Fruit fly (Drosophila melanogaster): ENCODE measurements around the gene Srp19.

DNA sequence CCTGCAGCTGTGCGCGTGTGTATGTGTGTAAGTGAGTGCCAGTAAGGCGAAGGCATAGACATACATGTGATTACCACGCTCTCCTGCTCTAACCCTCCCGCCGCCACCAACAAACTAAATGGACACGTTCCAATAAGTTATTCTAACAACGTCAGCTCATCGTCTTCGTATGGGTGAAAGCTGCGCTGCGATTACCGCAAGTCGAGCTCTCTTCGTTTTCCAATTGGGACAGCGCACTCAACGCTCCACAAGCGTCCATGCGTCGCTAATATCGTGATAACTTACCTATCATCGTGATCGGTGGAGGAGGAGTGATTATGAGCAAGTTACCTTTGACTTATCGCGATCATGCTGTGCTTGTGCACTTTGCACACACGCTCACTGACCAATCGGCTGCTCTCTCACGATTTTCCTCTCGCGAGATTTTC lies 13.3 kb upstream of the Srp19 start:
- TF ChIP-seq CG8478 (optimal IDR thresholded peaks at IDR 0.05), result no peak
- no peak for TF ChIP-seq CTCF (optimal IDR thresholded peaks at IDR 0.05)

Measured in S2 (cell line).